Fruit fly (Drosophila melanogaster) whole organism, prepupa: ENCODE measurements around the gene CG14042.

ENCODE experiments used
- Blimp-1 ChIP-seq: fragments of 200-800 bp; sonication (Bioruptor generic); optimal IDR thresholded peaks from 3 replicates; lab custom pipeline; 2017; ENCODE audit warnings: missing biosample characterization, missing genetic modification characterization, mild to moderate bottlenecking, moderate library complexity, missing genetic modification reagents
- CG10631 ChIP-seq: fragments of 200-800 bp; sonication (Bioruptor generic); optimal IDR thresholded peaks from 2 replicates; lab custom pipeline; 2016; ENCODE audit warnings: missing biosample characterization, missing genetic modification characterization
- CG10669 ChIP-seq: fragments of 200-800 bp; sonication (Bioruptor generic); optimal IDR thresholded peaks from 3 replicates; lab custom pipeline; 2018; ENCODE audit warnings: missing biosample characterization, mild to moderate bottlenecking, missing genetic modification characterization, moderate library complexity
- CG11294 ChIP-seq: fragments of 200-800 bp; sonication (Bioruptor generic); IDR thresholded peaks from 2 replicates; pipeline ENCODE4 v1.3.6; 2022; ENCODE audit warnings: missing biosample characterization, missing genetic modification characterization
- CG11762 ChIP-seq: fragments of 200-800 bp; sonication (Bioruptor generic); optimal IDR thresholded peaks from 3 replicates; lab custom pipeline; 2016; ENCODE audit warnings: missing biosample characterization, missing genetic modification characterization; ENCODE audit not compliant: insufficient read depth
- CG11902 ChIP-seq: fragments of 200-800 bp; sonication (Bioruptor generic); optimal IDR thresholded peaks from 3 replicates; lab custom pipeline; 2016; ENCODE audit warnings: missing biosample characterization, missing genetic modification characterization
- CG15336 ChIP-seq: fragments of 200-800 bp; sonication (Bioruptor generic); IDR thresholded peaks from 2 replicates; pipeline ENCODE4 v1.3.6; 2022; ENCODE audit warnings: missing biosample characterization, missing genetic modification characterization
- CG1621 ChIP-seq: fragments of 200-800 bp; sonication (Bioruptor generic); optimal IDR thresholded peaks from 3 replicates; lab custom pipeline; 2018; ENCODE audit warnings: missing biosample characterization, mild to moderate bottlenecking, missing genetic modification characterization
- CG16779 ChIP-seq: fragments of 200-800 bp; sonication (Bioruptor generic); optimal IDR thresholded peaks from 3 replicates; lab custom pipeline; 2017; ENCODE audit warnings: missing biosample characterization, mild to moderate bottlenecking, missing genetic modification characterization
- CG3032 ChIP-seq: fragments of 200-800 bp; optimal IDR thresholded peaks from 2 replicates; lab custom pipeline; 2019; ENCODE audit warnings: missing biosample characterization, mild to moderate bottlenecking, missing genetic modification characterization, moderate library complexity
- CG32006 ChIP-seq: fragments of 200-800 bp; sonication (Bioruptor generic); optimal IDR thresholded peaks from 3 replicates; lab custom pipeline; 2017; ENCODE audit warnings: missing biosample characterization, mild to moderate bottlenecking, missing genetic modification characterization
- CG3919 ChIP-seq: fragments of 200-800 bp; sonication (Bioruptor generic); optimal IDR thresholded peaks from 3 replicates; lab custom pipeline; 2016; ENCODE audit warnings: missing biosample characterization, missing genetic modification characterization
- CG6163 ChIP-seq: fragments of 200-800 bp; sonication (Bioruptor generic); IDR thresholded peaks from 3 replicates; pipeline ENCODE4 v1.3.6; 2022; ENCODE audit warnings: missing biosample characterization, missing genetic modification characterization
- CG6792 ChIP-seq: fragments of 200-800 bp; sonication (Bioruptor generic); optimal IDR thresholded peaks from 3 replicates; lab custom pipeline; 2016; ENCODE audit warnings: missing biosample characterization, missing genetic modification characterization
- CG6854 ChIP-seq: fragments of 200-800 bp; sonication (Bioruptor generic); optimal IDR thresholded peaks from 2 replicates; lab custom pipeline; 2017; ENCODE audit warnings: missing biosample characterization, mild to moderate bottlenecking, missing genetic modification characterization
- CG8119 ChIP-seq: fragments of 200-800 bp; sonication (Bioruptor generic); IDR thresholded peaks from 3 replicates; pipeline ENCODE4 v1.3.6; 2022; ENCODE audit warnings: missing biosample characterization, missing genetic modification characterization
- CG8319 ChIP-seq: fragments of 200-800 bp; sonication (Bioruptor generic); optimal IDR thresholded peaks from 3 replicates; lab custom pipeline; 2016; ENCODE audit warnings: missing biosample characterization, missing genetic modification characterization
- CG8632 ChIP-seq: fragments of 200-800 bp; sonication (Bioruptor generic); optimal IDR thresholded peaks from 3 replicates; lab custom pipeline; 2016; ENCODE audit warnings: missing biosample characterization, missing genetic modification characterization
- CG9139 ChIP-seq: fragments of 200-800 bp; sonication (Bioruptor generic); optimal IDR thresholded peaks from 3 replicates; lab custom pipeline; 2017; ENCODE audit warnings: missing biosample characterization, mild to moderate bottlenecking, missing genetic modification characterization
- Eip78C ChIP-seq: fragments of 200-800 bp; sonication (Bioruptor generic); peaks from one replicate; lab custom pipeline; 2016; ENCODE audit warnings: missing biosample characterization, missing genetic modification characterization
- Ets21C ChIP-seq: fragments of 200-800 bp; sonication (Bioruptor generic); optimal IDR thresholded peaks from 3 replicates; lab custom pipeline; 2016; ENCODE audit warnings: missing biosample characterization, missing genetic modification characterization
- Gug ChIP-seq: fragments of 200-800 bp; sonication (Bioruptor generic); IDR thresholded peaks from 2 replicates; pipeline ENCODE4 v1.3.6; 2022; ENCODE audit warnings: missing biosample characterization, missing genetic modification characterization
- Hr4 ChIP-seq: fragments of 200-800 bp; sonication (Bioruptor generic); optimal IDR thresholded peaks from 3 replicates; lab custom pipeline; 2016; ENCODE audit warnings: missing biosample characterization, missing genetic modification characterization
- Sox14 ChIP-seq: fragments of 200-800 bp; sonication (Bioruptor generic); optimal IDR thresholded peaks from 3 replicates; lab custom pipeline; 2016; ENCODE audit warnings: missing biosample characterization, missing genetic modification characterization
- Sox15 ChIP-seq: fragments of 200-800 bp; sonication (Bioruptor generic); optimal IDR thresholded peaks from 3 replicates; lab custom pipeline; 2016; ENCODE audit warnings: missing biosample characterization, missing genetic modification characterization
- achi ChIP-seq: fragments of 200-800 bp; sonication (Bioruptor generic); optimal IDR thresholded peaks from 3 replicates; lab custom pipeline; 2016; ENCODE audit warnings: missing biosample characterization, missing genetic modification characterization
- acj6 ChIP-seq: fragments of 200-800 bp; sonication (Bioruptor generic); optimal IDR thresholded peaks from 3 replicates; lab custom pipeline; 2016; ENCODE audit warnings: missing biosample characterization, missing genetic modification characterization
- cyc ChIP-seq: fragments of 200-800 bp; sonication (Bioruptor generic); optimal IDR thresholded peaks from 3 replicates; lab custom pipeline; 2016; ENCODE audit warnings: missing biosample characterization, missing genetic modification characterization
- dac ChIP-seq: fragments of 200-800 bp; sonication (Bioruptor generic); optimal IDR thresholded peaks from 2 replicates; lab custom pipeline; 2017; ENCODE audit warnings: missing biosample characterization, mild to moderate bottlenecking, missing genetic modification characterization
- eg ChIP-seq: fragments of 200-800 bp; sonication (Bioruptor generic); IDR thresholded peaks from 3 replicates; pipeline ENCODE4 v1.3.6; 2022; ENCODE audit warnings: missing biosample characterization, missing genetic modification characterization
- esn ChIP-seq: fragments of 200-800 bp; sonication (Bioruptor generic); optimal IDR thresholded peaks from 2 replicates; lab custom pipeline; 2016; ENCODE audit warnings: missing biosample characterization, mild to moderate bottlenecking, missing genetic modification characterization, moderate library complexity
- fd59A ChIP-seq: fragments of 200-800 bp; sonication (Bioruptor generic); optimal IDR thresholded peaks from 2 replicates; lab custom pipeline; 2017; ENCODE audit warnings: missing biosample characterization, mild to moderate bottlenecking, missing genetic modification characterization, missing genetic modification reagents
- fkh ChIP-seq: fragments of 200-800 bp; sonication (Bioruptor generic); optimal IDR thresholded peaks from 3 replicates; lab custom pipeline; 2017; ENCODE audit warnings: missing biosample characterization, mild to moderate bottlenecking, missing genetic modification characterization, moderate library complexity
- lz ChIP-seq: fragments of 200-800 bp; sonication (Bioruptor generic); optimal IDR thresholded peaks from 3 replicates; lab custom pipeline; 2016; ENCODE audit warnings: missing biosample characterization, missing genetic modification characterization
- net ChIP-seq: fragments of 200-800 bp; sonication (Bioruptor generic); optimal IDR thresholded peaks from 3 replicates; lab custom pipeline; 2016; ENCODE audit warnings: missing biosample characterization, missing genetic modification characterization
- salr ChIP-seq, 2 experiments: fragments of 200-800 bp; sonication (Bioruptor generic); optimal IDR thresholded peaks; 3 replicates each; lab custom pipeline; 2016 to 2018; ENCODE audit warnings: missing biosample characterization in 2 of 2, missing genetic modification characterization in 2 of 2, mild to moderate bottlenecking in 1 of 2
- spab ChIP-seq: fragments of 200-800 bp; sonication (Bioruptor generic); optimal IDR thresholded peaks from 2 replicates; lab custom pipeline; 2017; ENCODE audit warnings: missing biosample characterization, mild to moderate bottlenecking, missing genetic modification characterization, missing genetic modification reagents
- ss ChIP-seq, 2 experiments: fragments of 200-800 bp; sonication (Bioruptor generic); optimal IDR thresholded peaks; 2 replicates in 1 of 2; 3 replicates in 1 of 2; lab custom pipeline; 2017 to 2018; ENCODE audit warnings: mild to moderate bottlenecking in 2 of 2, missing biosample characterization in 2 of 2, missing genetic modification characterization in 2 of 2, moderate library complexity in 1 of 2
- topi ChIP-seq: fragments of 200-800 bp; sonication (Bioruptor generic); optimal IDR thresholded peaks from 3 replicates; lab custom pipeline; 2016; ENCODE audit warnings: missing biosample characterization, missing genetic modification characterization
- vri ChIP-seq: fragments of 200-800 bp; sonication (Bioruptor generic); optimal IDR thresholded peaks from 3 replicates; lab custom pipeline; 2016; ENCODE audit warnings: missing biosample characterization, mild to moderate bottlenecking, missing genetic modification characterization

Gene CG14042

DNA sequence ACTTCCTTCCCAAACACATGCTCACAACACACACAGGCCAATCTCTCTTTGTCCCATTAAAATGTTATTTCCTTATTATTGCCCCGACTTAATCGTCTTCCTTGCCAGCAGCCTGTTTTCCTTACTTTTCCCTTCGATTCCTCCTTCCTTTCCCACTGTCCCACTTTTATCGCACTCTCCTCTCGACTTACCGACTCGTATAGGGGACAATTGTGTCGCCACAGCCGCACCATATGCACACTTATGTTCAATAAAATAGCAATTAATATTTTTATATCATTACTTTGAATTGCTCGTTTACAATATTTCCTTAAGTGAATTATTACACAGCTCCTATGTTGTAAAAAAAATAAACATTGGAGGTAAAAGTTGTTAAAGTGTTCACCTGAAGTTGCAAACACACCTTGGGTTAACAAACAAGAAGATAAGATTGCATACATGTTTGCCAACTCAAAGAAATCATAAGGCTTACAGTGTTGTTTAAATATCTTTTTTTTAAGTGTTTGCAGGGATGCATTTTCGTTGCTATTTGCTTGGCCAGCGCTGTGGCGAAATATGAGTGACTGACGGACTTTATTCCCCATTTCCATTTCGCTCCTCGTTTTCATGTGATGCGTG is 49.5 kb downstream of the CG14042 start (continued):
- TF ChIP-seq Hr4 (GFP tag; lab: Kevin White, UChicago), result peak; percentile 91
- TF ChIP-seq CG11762, result peak; percentile 83
- TF ChIP-seq cyc (GFP tag; lab: Kevin White, UChicago), result peak; percentile 81
- TF ChIP-seq CG6792 (GFP tag; lab: Kevin White, UChicago), result peak; percentile 91
- TF ChIP-seq CG9139 (GFP tag; lab: Kevin White, UChicago), result peak; percentile 78
- TF ChIP-seq CG11902 (GFP tag; lab: Kevin White, UChicago), result peak; percentile 75
- TF ChIP-seq topi (GFP tag; lab: Kevin White, UChicago), result peak; percentile 88
- TF ChIP-seq CG15336, result peak; percentile 82
- TF ChIP-seq CG8632 (GFP tag; lab: Kevin White, UChicago), result peak; percentile 89
- peak; percentile 75 for TF ChIP-seq Sox15 (GFP tag; lab: Kevin White, UChicago)
- TF ChIP-seq CG1621, result peak; percentile 81
- peak; percentile 74 for TF ChIP-seq dac (GFP tag; lab: Kevin White, UChicago)
- TF ChIP-seq esn (GFP tag; lab: Kevin White, UChicago), result peak; percentile 91
- TF ChIP-seq spab (GFP tag; lab: Kevin White, UChicago), result peak; percentile 84
- TF ChIP-seq lz (GFP tag; lab: Kevin White, UChicago), result peak; percentile 86

DNA sequence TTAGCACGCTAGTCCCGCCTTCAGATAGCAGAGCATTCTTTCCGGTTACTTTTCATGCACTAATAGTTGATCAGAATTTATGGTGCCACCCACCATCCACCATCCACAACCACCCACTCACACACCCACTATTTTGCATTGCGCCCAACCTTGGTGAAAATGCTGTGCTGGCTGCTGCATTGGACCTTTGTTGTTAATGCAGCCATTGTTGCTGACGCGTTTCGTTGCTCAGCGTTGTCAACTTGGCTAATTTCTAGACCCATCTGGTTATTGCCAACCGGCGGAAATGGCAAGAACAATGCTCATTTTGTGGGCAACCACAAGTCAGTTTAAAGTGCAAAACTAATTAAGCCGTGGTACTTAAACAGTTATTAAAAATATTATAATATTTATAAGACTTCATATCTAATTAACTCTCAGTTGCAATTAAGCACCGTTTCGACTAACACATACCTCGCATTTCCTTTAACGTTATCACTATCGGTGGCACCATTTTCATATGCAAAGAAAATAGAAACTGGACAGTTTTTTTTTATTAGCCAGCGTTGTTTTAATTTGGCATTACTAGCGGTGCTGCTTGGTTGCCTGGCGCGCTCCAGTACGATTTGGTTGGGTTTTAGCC is 51.3 kb downstream of the CG14042 start:
- no peak for TF ChIP-seq dac (GFP tag; lab: Kevin White, UChicago)
- no peak for TF ChIP-seq Hr4 (GFP tag; lab: Kevin White, UChicago)
- no peak for TF ChIP-seq salr (GFP tag; optimal IDR thresholded peaks at IDR 0.05; lab: Kevin White, UChicago)
- no peak for TF ChIP-seq CG8319 (GFP tag; lab: Kevin White, UChicago)

DNA sequence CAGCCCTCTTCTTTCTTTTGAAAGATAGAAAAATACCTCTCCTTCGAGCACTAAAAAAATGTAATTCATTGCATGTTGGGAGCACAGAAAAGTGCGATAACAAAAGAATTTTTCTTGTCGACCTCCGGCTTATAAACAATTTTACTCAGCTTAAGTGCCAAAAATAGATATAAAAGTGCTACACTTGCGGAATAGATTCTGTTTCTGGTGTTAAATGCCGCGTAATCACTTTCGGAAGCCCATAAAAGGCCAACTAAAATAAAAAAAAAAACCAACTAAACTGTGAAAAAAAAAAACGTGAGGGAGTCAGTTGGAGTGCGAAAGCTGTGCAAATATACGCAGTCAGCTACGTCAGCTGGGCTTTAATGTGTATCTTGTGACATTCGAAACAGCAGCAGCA is 52.1 kb downstream of the CG14042 start:
- TF ChIP-seq CG11902 (GFP tag; lab: Kevin White, UChicago) (no peak), eg (GFP tag; lab: Robert Waterston, UW) (0 out of 3 replicates have a peak, but pooled peaks have one; percentile 13), fkh (peak; percentile 32)

DNA sequence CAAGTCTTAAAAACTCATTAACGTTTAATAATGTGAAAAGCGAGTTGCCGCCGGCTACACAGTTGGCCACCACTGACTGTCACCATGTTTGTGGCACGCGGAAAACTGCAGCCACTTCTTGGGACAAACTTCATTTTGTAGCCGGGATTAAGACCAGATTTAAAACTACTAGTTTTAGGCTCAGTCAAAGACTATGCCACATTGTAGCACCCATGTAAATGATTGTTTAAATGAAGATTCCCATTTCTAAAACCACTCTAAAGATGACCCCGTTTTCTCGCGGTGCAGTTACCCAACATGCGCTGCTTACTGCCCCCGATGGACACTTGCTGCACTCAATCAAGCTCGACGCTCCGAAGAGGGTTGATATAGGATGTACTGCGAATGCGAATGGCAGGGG is 52.8 kb downstream of the CG14042 start:
- peak; percentile 70; the same call in 2 of the 3 replicates for TF ChIP-seq eg (GFP tag; lab: Robert Waterston, UW)
- TF ChIP-seq cyc (GFP tag; lab: Kevin White, UChicago), result no peak
- peak; percentile 16; the same call in 1 of the 2 replicates for TF ChIP-seq CG11294 (GFP tag; lab: Robert Waterston, UW)
- TF ChIP-seq CG6792 (GFP tag; lab: Kevin White, UChicago), result peak; percentile 23
- no peak for TF ChIP-seq vri (GFP tag; lab: Kevin White, UChicago)
- TF ChIP-seq dac (GFP tag; lab: Kevin White, UChicago), result peak; percentile 30
- peak; percentile 2 for TF ChIP-seq lz (GFP tag; lab: Kevin White, UChicago)
- no peak for TF ChIP-seq Ets21C (GFP tag; lab: Kevin White, UChicago)
- peak; percentile 4 for TF ChIP-seq fd59A (GFP tag; lab: Kevin White, UChicago)
- TF ChIP-seq Blimp-1 (GFP tag; lab: Kevin White, UChicago), result no peak
- TF ChIP-seq CG32006 (GFP tag; lab: Kevin White, UChicago), result peak; percentile 77
- TF ChIP-seq salr (GFP tag; optimal IDR thresholded peaks at IDR 0.05; lab: Kevin White, UChicago), result peak in 1 of 2 experiments; percentile 46
- TF ChIP-seq topi (GFP tag; lab: Kevin White, UChicago), result peak; percentile 12
- peak; percentile 40 for TF ChIP-seq CG10669 (GFP tag; lab: Kevin White, UChicago)
- no peak for TF ChIP-seq CG8319 (GFP tag; lab: Kevin White, UChicago)
- peak; percentile 46 for TF ChIP-seq acj6 (GFP tag; lab: Kevin White, UChicago)
- peak; percentile 43 for TF ChIP-seq achi (GFP tag; lab: Kevin White, UChicago)
- peak; percentile 41 for TF ChIP-seq CG3032 (tag; lab: Kevin White, UChicago)
- TF ChIP-seq Gug (GFP tag; lab: Robert Waterston, UW), result no peak; the same call in 1 of the 2 replicates
- TF ChIP-seq Eip78C, result peak; percentile 72
- no peak for TF ChIP-seq ss (GFP tag; optimal IDR thresholded peaks at IDR 0.05; lab: Kevin White, UChicago)
- TF ChIP-seq CG8119, result peak; percentile 65
- peak; percentile 39 for TF ChIP-seq CG10631
- peak; percentile 18 for TF ChIP-seq CG16779 (tag; lab: Kevin White, UChicago)
- peak; percentile 26 for TF ChIP-seq net (GFP tag; lab: Kevin White, UChicago)
- TF ChIP-seq spab (GFP tag; lab: Kevin White, UChicago), result peak; percentile 18
- 0 out of 3 replicates have a peak, but pooled peaks have one; percentile 32 for TF ChIP-seq CG6163 (GFP tag; lab: Robert Waterston, UW)
- TF ChIP-seq CG6854 (GFP tag; lab: Kevin White, UChicago), result no peak
- TF ChIP-seq Sox14, result peak; percentile 17
- peak; percentile 9 for TF ChIP-seq CG3919
- peak; percentile 35 for TF ChIP-seq CG8632 (GFP tag; lab: Kevin White, UChicago)
- TF ChIP-seq CG1621, result peak; percentile 21
- TF ChIP-seq CG11762, result no peak
- peak; percentile 64 for TF ChIP-seq CG15336
